Worm (Caenorhabditis elegans) whole organism, late embryonic: Measurements from ENCODE around the gene pals-20.

Experiments used
- C08G9.2 ChIP-seq: sonication (generic microtip); optimal IDR thresholded peaks from 2 replicates; lab custom pipeline; 2016; ENCODE audit warnings: mild to moderate bottlenecking, missing genetic modification characterization, moderate library complexity, missing compliant biosample characterization
- C38D4.7 ChIP-seq: fragments of 200-800 bp; sonication (Bioruptor generic); optimal IDR thresholded peaks from 2 replicates; lab custom pipeline; 2018; ENCODE audit warnings: mild to moderate bottlenecking, missing genetic modification characterization, moderate library complexity, missing compliant biosample characterization
- F13H6.1 ChIP-seq: sonication (generic microtip); optimal IDR thresholded peaks from 2 replicates; lab custom pipeline; 2016; ENCODE audit warnings: missing genetic modification characterization, missing compliant biosample characterization
- K02D7.2 ChIP-seq: sonication (generic microtip); optimal IDR thresholded peaks from 2 replicates; lab custom pipeline; 2017; ENCODE audit warnings: mild to moderate bottlenecking, missing genetic modification characterization, missing compliant biosample characterization
- Y22D7AL.16 ChIP-seq: sonication (generic microtip); optimal IDR thresholded peaks from 2 replicates; lab custom pipeline; 2016; ENCODE audit warnings: missing genetic modification characterization, missing compliant biosample characterization
- ama-1 ChIP-seq: fragments of 150-350 bp; optimal IDR thresholded peaks from 2 replicates; lab custom pipeline; 2014
- ceh-14 ChIP-seq: sonication (generic microtip); optimal IDR thresholded peaks from 2 replicates; lab custom pipeline; 2016; ENCODE audit warnings: missing genotype, missing genetic modification characterization, missing compliant biosample characterization
- ceh-18 ChIP-seq: sonication (generic microtip); optimal IDR thresholded peaks from 2 replicates; lab custom pipeline; 2016; ENCODE audit warnings: missing genetic modification characterization, missing compliant biosample characterization
- ceh-19 ChIP-seq: fragments of 200-800 bp; sonication (Bioruptor generic); optimal IDR thresholded peaks from 2 replicates; lab custom pipeline; 2018; ENCODE audit warnings: mild to moderate bottlenecking, missing genetic modification characterization, missing compliant biosample characterization
- ceh-2 ChIP-seq: sonication (generic microtip); optimal IDR thresholded peaks from 2 replicates; lab custom pipeline; 2016; ENCODE audit warnings: missing genotype, missing genetic modification characterization, missing compliant biosample characterization
- ceh-22 ChIP-seq: sonication (generic microtip); optimal IDR thresholded peaks from 2 replicates; lab custom pipeline; 2017; ENCODE audit warnings: missing biosample characterization, missing genetic modification characterization
- ceh-24 ChIP-seq: sonication (generic microtip); optimal IDR thresholded peaks from 2 replicates; lab custom pipeline; 2016; ENCODE audit warnings: mild to moderate bottlenecking, missing genetic modification characterization, missing compliant biosample characterization
- ceh-31 ChIP-seq: sonication (generic microtip); optimal IDR thresholded peaks from 2 replicates; lab custom pipeline; 2016; ENCODE audit warnings: missing genetic modification characterization, missing compliant biosample characterization
- ceh-34 ChIP-seq: sonication (generic microtip); optimal IDR thresholded peaks from 2 replicates; lab custom pipeline; 2016; ENCODE audit warnings: mild to moderate bottlenecking, missing genetic modification characterization, missing compliant biosample characterization
- ceh-45 ChIP-seq: fragments of 200-800 bp; sonication (Bioruptor generic); IDR thresholded peaks from 2 replicates; pipeline ENCODE4 v1.3.6; 2022; ENCODE audit warnings: missing genetic modification reagents, missing genetic modification characterization, missing compliant biosample characterization
- ceh-6 ChIP-seq: fragments of 200-800 bp; sonication (Bioruptor generic); optimal IDR thresholded peaks from 2 replicates; lab custom pipeline; 2018; ENCODE audit warnings: mild to moderate bottlenecking, missing genetic modification characterization, missing compliant biosample characterization
- che-1 ChIP-seq: sonication (generic microtip); optimal IDR thresholded peaks from 2 replicates; lab custom pipeline; 2016; ENCODE audit warnings: mild to moderate bottlenecking, missing genetic modification characterization, missing compliant biosample characterization
- dmd-4 ChIP-seq: sonication (generic microtip); optimal IDR thresholded peaks from 2 replicates; lab custom pipeline; 2016; ENCODE audit warnings: borderline replicate concordance, missing genetic modification characterization, missing compliant biosample characterization
- dve-1 ChIP-seq: sonication (generic microtip); optimal IDR thresholded peaks from 2 replicates; lab custom pipeline; 2017; ENCODE audit warnings: antibody characterized with exemption, mild to moderate bottlenecking, missing genetic modification characterization, missing compliant biosample characterization
- elt-2 ChIP-seq: sonication (generic microtip); optimal IDR thresholded peaks from 2 replicates; lab custom pipeline; 2016; ENCODE audit warnings: missing genetic modification reagents, missing genetic modification characterization, missing compliant biosample characterization
- elt-4 ChIP-seq: sonication (generic microtip); optimal IDR thresholded peaks from 2 replicates; lab custom pipeline; 2016; ENCODE audit warnings: missing genetic modification characterization, missing compliant biosample characterization
- ets-4 ChIP-seq: sonication (generic microtip); optimal IDR thresholded peaks from 2 replicates; lab custom pipeline; 2016; ENCODE audit warnings: missing genetic modification characterization, missing compliant biosample characterization
- fkh-10 ChIP-seq: fragments of 150-350 bp; optimal IDR thresholded peaks from 2 replicates; lab custom pipeline; 2014; ENCODE audit warnings: missing biosample characterization, missing genetic modification reagents, missing genetic modification characterization
- fkh-6 ChIP-seq: sonication (generic microtip); optimal IDR thresholded peaks from 2 replicates; lab custom pipeline; 2016; ENCODE audit warnings: missing genetic modification characterization, missing compliant biosample characterization
- hlh-13 ChIP-seq: fragments of 200-800 bp; sonication (Bioruptor generic); optimal IDR thresholded peaks from 2 replicates; lab custom pipeline; 2018; ENCODE audit warnings: mild to moderate bottlenecking, missing genetic modification characterization, missing compliant biosample characterization
- hlh-15 ChIP-seq: sonication (generic microtip); optimal IDR thresholded peaks from 2 replicates; lab custom pipeline; 2016; ENCODE audit warnings: missing genetic modification characterization, missing compliant biosample characterization
- hlh-30 ChIP-seq: sonication (generic microtip); optimal IDR thresholded peaks from 2 replicates; lab custom pipeline; 2017; ENCODE audit warnings: antibody characterized with exemption, missing genetic modification characterization, missing compliant biosample characterization; ENCODE audit not compliant: insufficient read depth
- hlh-6 ChIP-seq: sonication (generic microtip); optimal IDR thresholded peaks from 2 replicates; lab custom pipeline; 2016; ENCODE audit warnings: missing genotype, missing genetic modification characterization, missing compliant biosample characterization
- hlh-8 ChIP-seq: sonication (generic microtip); optimal IDR thresholded peaks from 2 replicates; lab custom pipeline; 2016; ENCODE audit warnings: missing genotype, missing genetic modification characterization, missing compliant biosample characterization
- lim-6 ChIP-seq: sonication (generic microtip); optimal IDR thresholded peaks from 2 replicates; lab custom pipeline; 2016; ENCODE audit warnings: missing genetic modification characterization, missing compliant biosample characterization
- madf-2 ChIP-seq: sonication (generic microtip); optimal IDR thresholded peaks from 2 replicates; lab custom pipeline; 2017; ENCODE audit warnings: missing genetic modification characterization, missing compliant biosample characterization
- mec-3 ChIP-seq: sonication (generic microtip); optimal IDR thresholded peaks from 2 replicates; lab custom pipeline; 2016; ENCODE audit warnings: borderline replicate concordance, missing genetic modification characterization, missing compliant biosample characterization
- nfya-1 ChIP-seq: sonication (generic microtip); optimal IDR thresholded peaks from 2 replicates; lab custom pipeline; 2017; ENCODE audit warnings: missing genetic modification characterization, mild to moderate bottlenecking, missing compliant biosample characterization, antibody characterized with exemption, moderate library complexity
- nhr-11 ChIP-seq: fragments of 150-350 bp; optimal IDR thresholded peaks from 2 replicates; lab custom pipeline; 2014; ENCODE audit warnings: missing biosample characterization, missing genetic modification characterization
- nhr-232 ChIP-seq: sonication (generic microtip); optimal IDR thresholded peaks from 2 replicates; lab custom pipeline; 2016; ENCODE audit warnings: missing genetic modification characterization, missing compliant biosample characterization
- npax-4 ChIP-seq: sonication (generic microtip); optimal IDR thresholded peaks from 2 replicates; lab custom pipeline; 2016; ENCODE audit warnings: missing genetic modification characterization, missing compliant biosample characterization
- odd-2 ChIP-seq: sonication (generic microtip); optimal IDR thresholded peaks from 2 replicates; lab custom pipeline; 2017; ENCODE audit warnings: antibody characterized with exemption, mild to moderate bottlenecking, missing genetic modification characterization, missing compliant biosample characterization
- pag-3 ChIP-seq: sonication (generic microtip); optimal IDR thresholded peaks from 2 replicates; lab custom pipeline; 2016; ENCODE audit warnings: missing compliant biosample characterization, missing genetic modification characterization, borderline replicate concordance
- pat-9 ChIP-seq: fragments of 200-800 bp; sonication (Bioruptor generic); optimal IDR thresholded peaks from 2 replicates; lab custom pipeline; 2018; ENCODE audit warnings: mild to moderate bottlenecking, missing genetic modification characterization, moderate library complexity, missing compliant biosample characterization
- pax-1 ChIP-seq: fragments of 150-350 bp; optimal IDR thresholded peaks from 2 replicates; lab custom pipeline; 2014; ENCODE audit warnings: missing biosample characterization, missing genetic modification characterization
- pha-2 ChIP-seq: sonication (generic microtip); optimal IDR thresholded peaks from 2 replicates; lab custom pipeline; 2017; ENCODE audit warnings: mild to moderate bottlenecking, missing genetic modification characterization, missing compliant biosample characterization
- pqm-1 ChIP-seq: sonication (generic microtip); optimal IDR thresholded peaks from 2 replicates; lab custom pipeline; 2016; ENCODE audit warnings: missing genetic modification characterization, missing compliant biosample characterization
- pros-1 ChIP-seq: fragments of 150-350 bp; optimal IDR thresholded peaks from 2 replicates; lab custom pipeline; 2014; ENCODE audit warnings: missing biosample characterization, missing genetic modification reagents, missing genetic modification characterization
- ref-2 ChIP-seq: sonication (generic microtip); optimal IDR thresholded peaks from 2 replicates; lab custom pipeline; 2016; ENCODE audit warnings: missing genetic modification characterization, missing compliant biosample characterization
- rnt-1 ChIP-seq: sonication (generic microtip); optimal IDR thresholded peaks from 2 replicates; lab custom pipeline; 2016; ENCODE audit warnings: missing genetic modification characterization, missing compliant biosample characterization
- sdc-2 ChIP-seq: sonication (generic microtip); optimal IDR thresholded peaks from 2 replicates; lab custom pipeline; 2016; ENCODE audit warnings: missing genotype, missing genetic modification characterization, missing compliant biosample characterization
- sox-2 ChIP-seq: fragments of 200-800 bp; sonication (Bioruptor generic); IDR thresholded peaks from 2 replicates; pipeline ENCODE4 v1.3.6; 2022; ENCODE audit warnings: missing genetic modification reagents, missing genetic modification characterization, missing compliant biosample characterization
- tbx-2 ChIP-seq: sonication (generic microtip); optimal IDR thresholded peaks from 2 replicates; lab custom pipeline; 2016; ENCODE audit warnings: missing genetic modification characterization, missing compliant biosample characterization
- tbx-7 ChIP-seq: sonication (generic microtip); optimal IDR thresholded peaks from 2 replicates; lab custom pipeline; 2016; ENCODE audit warnings: missing genotype, missing genetic modification characterization, missing compliant biosample characterization
- unc-3 ChIP-seq, 2 experiments: fragments of 200-800 bp in 1 of 2; sonication (Bioruptor generic) in 1 of 2; sonication (generic microtip) in 1 of 2; conservative IDR thresholded peaks in 1 of 2; optimal IDR thresholded peaks in 1 of 2; 2 replicates each; pipeline versions ENCODE4 v1.3.6 to Lab custom; 2016 to 2022; ENCODE audit warnings: missing compliant biosample characterization in 2 of 2, missing genetic modification characterization in 2 of 2, missing genetic modification reagents in 1 of 2
- unc-42 ChIP-seq: sonication (generic microtip); optimal IDR thresholded peaks from 2 replicates; lab custom pipeline; 2016; ENCODE audit warnings: missing genotype, missing genetic modification characterization, missing compliant biosample characterization
- unc-55 ChIP-seq: sonication (generic microtip); optimal IDR thresholded peaks from 2 replicates; lab custom pipeline; 2017; ENCODE audit warnings: missing biosample characterization, missing genetic modification reagents, missing genetic modification characterization
- unc-86 ChIP-seq: sonication (generic microtip); optimal IDR thresholded peaks from 2 replicates; lab custom pipeline; 2016; ENCODE audit warnings: missing genetic modification characterization, missing compliant biosample characterization
- ztf-16 ChIP-seq: sonication (generic microtip); optimal IDR thresholded peaks from 2 replicates; lab custom pipeline; 2017; ENCODE audit warnings: missing genetic modification characterization, missing compliant biosample characterization

The pals-20 gene

ce11 chrIII:1418709-1419108, 30.6 kb upstream of the pals-20 start:
- TF ChIP-seq che-1 (tag; lab: Kevin White, UChicago) (no peak), ceh-14 (tag; lab: Kevin White, UChicago) (no peak), ets-4 (no peak), ceh-31 (peak; percentile 30), ref-2 (tag; lab: Kevin White, UChicago) (no peak), elt-4 (tag; lab: Kevin White, UChicago) (no peak), mec-3 (tag; lab: Kevin White, UChicago) (no peak), nhr-232 (tag; lab: Kevin White, UChicago) (no peak), tbx-2 (tag; lab: Kevin White, UChicago) (peak; percentile 55), unc-42 (tag; lab: Kevin White, UChicago) (no peak), dve-1 (tag; lab: Kevin White, UChicago) (peak; percentile 41), ceh-22 (no peak), ceh-2 (tag; lab: Kevin White, UChicago) (no peak), dmd-4 (tag; lab: Kevin White, UChicago) (no peak), madf-2 (tag; lab: Kevin White, UChicago) (no peak), unc-86 (tag; lab: Kevin White, UChicago) (no peak), sdc-2 (tag; lab: Kevin White, UChicago) (no peak), tbx-7 (tag; lab: Kevin White, UChicago) (no peak), elt-2 (tag; lab: Kevin White, UChicago) (peak; percentile 28), C08G9.2 (peak; percentile 13), nfya-1 (peak; percentile 96), ceh-19 (GFP tag; lab: Kevin White, UChicago) (no peak), ztf-16 (tag; lab: Kevin White, UChicago) (no peak), odd-2 (tag; lab: Kevin White, UChicago) (no peak), pha-2 (no peak), pqm-1 (no peak), nhr-11 (tag; lab: Kevin White, UChicago) (no peak), pax-1 (tag; lab: Kevin White, UChicago) (no peak), rnt-1 (tag; lab: Kevin White, UChicago) (no peak), fkh-6 (no peak), fkh-10 (GFP tag; lab: Kevin White, UChicago) (no peak), hlh-15 (tag; lab: Kevin White, UChicago) (no peak), ceh-34 (tag; lab: Kevin White, UChicago) (no peak), F13H6.1 (tag; lab: Kevin White, UChicago) (peak; percentile 19), Y22D7AL.16 (no peak), hlh-8 (tag; lab: Kevin White, UChicago) (no peak), C38D4.7 (GFP tag; lab: Kevin White, UChicago) (no peak), K02D7.2 (no peak), ceh-18 (peak; percentile 77), hlh-30 (tag; lab: Kevin White, UChicago) (peak; percentile 59), unc-55 (peak; percentile 7), pat-9 (tag; lab: Kevin White, UChicago) (no peak), ama-1 (lab: Kevin White, UChicago) (no peak), ceh-45 (GFP tag; lab: Robert Waterston, UW) (no peak), unc-3 (GFP tag; conservative IDR thresholded peaks at IDR 0.05; lab: Robert Waterston, UW) (no peak), unc-3 (tag; optimal IDR thresholded peaks at IDR 0.05; lab: Kevin White, UChicago) (no peak), npax-4 (tag; lab: Kevin White, UChicago) (no peak), hlh-6 (tag; lab: Kevin White, UChicago) (no peak), pros-1 (tag; lab: Kevin White, UChicago) (no peak), sox-2 (GFP tag; lab: Robert Waterston, UW) (no peak), ceh-6 (GFP tag; lab: Kevin White, UChicago) (no peak), ceh-24 (tag; lab: Kevin White, UChicago) (no peak), pag-3 (tag; lab: Kevin White, UChicago) (peak; percentile 6), hlh-13 (GFP tag; lab: Kevin White, UChicago) (no peak), lim-6 (no peak)
